Fruit fly (Drosophila melanogaster) whole organism, prepupa: Measurements from ENCODE around the gene Rap1.

ENCODE experiments used
- Blimp-1 ChIP-seq: fragments of 200-800 bp; sonication (Bioruptor generic); optimal IDR thresholded peaks from 3 replicates; lab custom pipeline; 2017; ENCODE audit warnings: missing biosample characterization, missing genetic modification characterization, mild to moderate bottlenecking, moderate library complexity, missing genetic modification reagents
- CG10631 ChIP-seq: fragments of 200-800 bp; sonication (Bioruptor generic); optimal IDR thresholded peaks from 2 replicates; lab custom pipeline; 2016; ENCODE audit warnings: missing biosample characterization, missing genetic modification characterization
- CG10669 ChIP-seq: fragments of 200-800 bp; sonication (Bioruptor generic); optimal IDR thresholded peaks from 3 replicates; lab custom pipeline; 2018; ENCODE audit warnings: missing biosample characterization, mild to moderate bottlenecking, missing genetic modification characterization, moderate library complexity
- CG11294 ChIP-seq: fragments of 200-800 bp; sonication (Bioruptor generic); IDR thresholded peaks from 2 replicates; pipeline ENCODE4 v1.3.6; 2022; ENCODE audit warnings: missing biosample characterization, missing genetic modification characterization
- CG11902 ChIP-seq: fragments of 200-800 bp; sonication (Bioruptor generic); optimal IDR thresholded peaks from 3 replicates; lab custom pipeline; 2016; ENCODE audit warnings: missing biosample characterization, missing genetic modification characterization
- CG15336 ChIP-seq: fragments of 200-800 bp; sonication (Bioruptor generic); IDR thresholded peaks from 2 replicates; pipeline ENCODE4 v1.3.6; 2022; ENCODE audit warnings: missing biosample characterization, missing genetic modification characterization
- CG1621 ChIP-seq: fragments of 200-800 bp; sonication (Bioruptor generic); optimal IDR thresholded peaks from 3 replicates; lab custom pipeline; 2018; ENCODE audit warnings: missing biosample characterization, mild to moderate bottlenecking, missing genetic modification characterization
- CG16779 ChIP-seq: fragments of 200-800 bp; sonication (Bioruptor generic); optimal IDR thresholded peaks from 3 replicates; lab custom pipeline; 2017; ENCODE audit warnings: missing biosample characterization, mild to moderate bottlenecking, missing genetic modification characterization
- CG3032 ChIP-seq: fragments of 200-800 bp; optimal IDR thresholded peaks from 2 replicates; lab custom pipeline; 2019; ENCODE audit warnings: missing biosample characterization, mild to moderate bottlenecking, missing genetic modification characterization, moderate library complexity
- CG32006 ChIP-seq: fragments of 200-800 bp; sonication (Bioruptor generic); optimal IDR thresholded peaks from 3 replicates; lab custom pipeline; 2017; ENCODE audit warnings: missing biosample characterization, mild to moderate bottlenecking, missing genetic modification characterization
- CG4318 ChIP-seq: fragments of 200-800 bp; sonication (Bioruptor generic); optimal IDR thresholded peaks from 3 replicates; lab custom pipeline; 2017; ENCODE audit warnings: missing biosample characterization, mild to moderate bottlenecking, missing genetic modification characterization
- CG6163 ChIP-seq: fragments of 200-800 bp; sonication (Bioruptor generic); IDR thresholded peaks from 3 replicates; pipeline ENCODE4 v1.3.6; 2022; ENCODE audit warnings: missing biosample characterization, missing genetic modification characterization
- CG6276 ChIP-seq: fragments of 200-800 bp; sonication (Bioruptor generic); optimal IDR thresholded peaks from 2 replicates; lab custom pipeline; 2017; ENCODE audit warnings: missing biosample characterization, mild to moderate bottlenecking, missing genetic modification characterization
- CG6792 ChIP-seq: fragments of 200-800 bp; sonication (Bioruptor generic); optimal IDR thresholded peaks from 3 replicates; lab custom pipeline; 2016; ENCODE audit warnings: missing biosample characterization, missing genetic modification characterization
- CG6808 ChIP-seq: fragments of 200-800 bp; sonication (Bioruptor generic); optimal IDR thresholded peaks from 3 replicates; lab custom pipeline; 2017; ENCODE audit warnings: missing biosample characterization, missing genetic modification characterization, mild to moderate bottlenecking, moderate library complexity, missing genetic modification reagents
- CG6854 ChIP-seq: fragments of 200-800 bp; sonication (Bioruptor generic); optimal IDR thresholded peaks from 2 replicates; lab custom pipeline; 2017; ENCODE audit warnings: missing biosample characterization, mild to moderate bottlenecking, missing genetic modification characterization
- CG7368 ChIP-seq: fragments of 200-800 bp; sonication (Bioruptor generic); optimal IDR thresholded peaks from 3 replicates; lab custom pipeline; 2016; ENCODE audit warnings: missing biosample characterization, missing genetic modification characterization
- Eip75B ChIP-seq: fragments of 200-800 bp; sonication (Bioruptor generic); optimal IDR thresholded peaks from 3 replicates; lab custom pipeline; 2016; ENCODE audit warnings: missing biosample characterization, missing genetic modification characterization
- Eip78C ChIP-seq: fragments of 200-800 bp; sonication (Bioruptor generic); peaks from one replicate; lab custom pipeline; 2016; ENCODE audit warnings: missing biosample characterization, missing genetic modification characterization
- Eip93F ChIP-seq: fragments of 200-800 bp; sonication (Bioruptor generic); optimal IDR thresholded peaks from 2 replicates; lab custom pipeline; 2016; ENCODE audit warnings: missing biosample characterization, mild to moderate bottlenecking, missing genetic modification characterization
- Gug ChIP-seq: fragments of 200-800 bp; sonication (Bioruptor generic); IDR thresholded peaks from 2 replicates; pipeline ENCODE4 v1.3.6; 2022; ENCODE audit warnings: missing biosample characterization, missing genetic modification characterization
- Hr38 ChIP-seq: sonication (Bioruptor generic); optimal IDR thresholded peaks from 2 replicates; lab custom pipeline; 2016; ENCODE audit warnings: missing biosample characterization, missing genetic modification characterization
- Hr4 ChIP-seq: fragments of 200-800 bp; sonication (Bioruptor generic); optimal IDR thresholded peaks from 3 replicates; lab custom pipeline; 2016; ENCODE audit warnings: missing biosample characterization, missing genetic modification characterization
- Lpt ChIP-seq: fragments of 200-800 bp; sonication (Bioruptor generic); optimal IDR thresholded peaks from 3 replicates; lab custom pipeline; 2016; ENCODE audit warnings: missing biosample characterization, missing genetic modification characterization
- Met ChIP-seq: fragments of 200-800 bp; sonication (Bioruptor generic); optimal IDR thresholded peaks from 3 replicates; lab custom pipeline; 2016; ENCODE audit warnings: missing biosample characterization, missing genetic modification characterization
- OdsH ChIP-seq: fragments of 200-800 bp; sonication (Bioruptor generic); optimal IDR thresholded peaks from 3 replicates; lab custom pipeline; 2016; ENCODE audit warnings: missing biosample characterization, missing genetic modification characterization
- Smox ChIP-seq: fragments of 200-800 bp; sonication (Bioruptor generic); optimal IDR thresholded peaks from 3 replicates; lab custom pipeline; 2016; ENCODE audit warnings: missing biosample characterization, missing genetic modification characterization
- Sox14 ChIP-seq: fragments of 200-800 bp; sonication (Bioruptor generic); optimal IDR thresholded peaks from 3 replicates; lab custom pipeline; 2016; ENCODE audit warnings: missing biosample characterization, missing genetic modification characterization
- Sox15 ChIP-seq: fragments of 200-800 bp; sonication (Bioruptor generic); optimal IDR thresholded peaks from 3 replicates; lab custom pipeline; 2016; ENCODE audit warnings: missing biosample characterization, missing genetic modification characterization
- acj6 ChIP-seq: fragments of 200-800 bp; sonication (Bioruptor generic); optimal IDR thresholded peaks from 3 replicates; lab custom pipeline; 2016; ENCODE audit warnings: missing biosample characterization, missing genetic modification characterization
- cyc ChIP-seq: fragments of 200-800 bp; sonication (Bioruptor generic); optimal IDR thresholded peaks from 3 replicates; lab custom pipeline; 2016; ENCODE audit warnings: missing biosample characterization, missing genetic modification characterization
- dsx ChIP-seq: fragments of 200-800 bp; optimal IDR thresholded peaks from 3 replicates; lab custom pipeline; 2019; ENCODE audit warnings: missing biosample characterization, mild to moderate bottlenecking, missing genetic modification characterization, moderate library complexity; ENCODE audit not compliant: poor library complexity, severe bottlenecking
- eg ChIP-seq: fragments of 200-800 bp; sonication (Bioruptor generic); IDR thresholded peaks from 3 replicates; pipeline ENCODE4 v1.3.6; 2022; ENCODE audit warnings: missing biosample characterization, missing genetic modification characterization
- esn ChIP-seq: fragments of 200-800 bp; sonication (Bioruptor generic); optimal IDR thresholded peaks from 2 replicates; lab custom pipeline; 2016; ENCODE audit warnings: missing biosample characterization, mild to moderate bottlenecking, missing genetic modification characterization, moderate library complexity
- fkh ChIP-seq: fragments of 200-800 bp; sonication (Bioruptor generic); optimal IDR thresholded peaks from 3 replicates; lab custom pipeline; 2017; ENCODE audit warnings: missing biosample characterization, mild to moderate bottlenecking, missing genetic modification characterization, moderate library complexity
- pdm3 ChIP-seq: fragments of 200-800 bp; sonication (Bioruptor generic); optimal IDR thresholded peaks from 3 replicates; lab custom pipeline; 2016; ENCODE audit warnings: missing biosample characterization, missing genetic modification characterization
- salr ChIP-seq, 2 experiments: fragments of 200-800 bp; sonication (Bioruptor generic); optimal IDR thresholded peaks; 3 replicates each; lab custom pipeline; 2016 to 2018; ENCODE audit warnings: missing biosample characterization in 2 of 2, missing genetic modification characterization in 2 of 2, mild to moderate bottlenecking in 1 of 2
- svp ChIP-seq: fragments of 200-800 bp; sonication (Bioruptor generic); peaks from one replicate; lab custom pipeline; 2016; ENCODE audit warnings: missing biosample characterization, missing genetic modification characterization
- topi ChIP-seq: fragments of 200-800 bp; sonication (Bioruptor generic); optimal IDR thresholded peaks from 3 replicates; lab custom pipeline; 2016; ENCODE audit warnings: missing biosample characterization, missing genetic modification characterization
- vri ChIP-seq: fragments of 200-800 bp; sonication (Bioruptor generic); optimal IDR thresholded peaks from 3 replicates; lab custom pipeline; 2016; ENCODE audit warnings: missing biosample characterization, mild to moderate bottlenecking, missing genetic modification characterization

The Rap1 gene

DNA sequence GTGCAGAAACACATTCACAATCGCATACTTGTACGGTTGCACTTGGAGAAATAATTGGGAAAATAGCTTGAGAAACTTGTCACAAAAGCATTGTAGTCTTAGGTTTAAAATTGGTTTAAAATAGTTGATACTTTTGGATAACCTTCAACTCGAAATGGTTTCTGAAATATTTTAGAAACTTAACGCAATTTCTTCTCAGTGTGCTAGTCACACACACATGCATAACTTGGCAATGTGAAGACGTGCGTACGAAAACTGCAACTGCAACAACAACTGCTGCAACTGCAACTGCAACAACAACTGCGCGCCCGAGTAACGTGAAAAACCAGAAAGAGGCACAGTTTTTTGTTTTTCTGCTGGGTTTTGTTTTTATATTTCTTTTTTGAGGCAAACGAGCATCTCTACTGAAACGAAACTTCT, 24.1 kb upstream of the Rap1 start (continued):
- TF ChIP-seq cyc (GFP tag; lab: Kevin White, UChicago) (peak; percentile 95), vri (GFP tag; lab: Kevin White, UChicago) (peak; percentile 85), CG3032 (tag; lab: Kevin White, UChicago) (peak; percentile 99), Eip93F (GFP tag; lab: Kevin White, UChicago) (peak; percentile 78), Eip75B (GFP tag; lab: Kevin White, UChicago) (peak; percentile 97), CG11902 (GFP tag; lab: Kevin White, UChicago) (peak; percentile 92), eg (GFP tag; lab: Robert Waterston, UW) (peak; percentile 99), pdm3 (GFP tag; lab: Kevin White, UChicago) (peak; percentile 96), CG6276 (GFP tag; lab: Kevin White, UChicago) (peak; percentile 98), CG15336 (peak; percentile 99), CG7368 (GFP tag; lab: Kevin White, UChicago) (peak; percentile 97), CG10669 (GFP tag; lab: Kevin White, UChicago) (peak; percentile 98)

DNA sequence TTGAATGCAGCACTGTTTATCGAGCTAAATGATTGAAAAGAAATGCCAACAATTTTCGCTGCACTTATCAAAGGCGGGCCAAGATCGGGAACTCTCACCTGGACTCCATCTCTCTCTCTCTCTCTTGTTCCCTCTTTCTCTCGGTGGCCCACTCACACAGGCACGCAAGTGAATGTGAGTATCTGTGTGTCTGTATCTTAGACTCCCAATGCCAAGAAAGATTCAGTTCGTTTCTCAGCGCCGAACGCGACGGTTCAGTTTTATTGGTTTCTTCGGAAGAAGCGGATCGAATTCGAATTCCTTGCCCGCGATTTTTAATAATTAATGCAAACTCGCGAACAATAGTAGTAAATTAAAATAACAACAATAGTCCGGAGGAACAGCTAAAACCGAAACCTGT, 23.4 kb upstream of the Rap1 start, which contains the start of gene Tmhs:
TSS of gene Tmhs (plus strand) at position 222 of the 400 bp plus-strand sequence.
- peak; percentile 45; the same call in 1 of the 3 replicates for TF ChIP-seq eg (GFP tag; lab: Robert Waterston, UW)
- TF ChIP-seq CG15336: no peak; the same call in 1 of the 2 replicates
- TF ChIP-seq Sox15 (GFP tag; lab: Kevin White, UChicago): no peak
- TF ChIP-seq CG6163 (GFP tag; lab: Robert Waterston, UW): peak; percentile 34; the same call in 1 of the 3 replicates
- no peak for TF ChIP-seq CG16779
- TF ChIP-seq CG3032 (tag; lab: Kevin White, UChicago): no peak
- no peak for TF ChIP-seq CG6276 (GFP tag; lab: Kevin White, UChicago)
- TF ChIP-seq salr (GFP tag; optimal IDR thresholded peaks at IDR 0.05; lab: Kevin White, UChicago): no peak

DNA sequence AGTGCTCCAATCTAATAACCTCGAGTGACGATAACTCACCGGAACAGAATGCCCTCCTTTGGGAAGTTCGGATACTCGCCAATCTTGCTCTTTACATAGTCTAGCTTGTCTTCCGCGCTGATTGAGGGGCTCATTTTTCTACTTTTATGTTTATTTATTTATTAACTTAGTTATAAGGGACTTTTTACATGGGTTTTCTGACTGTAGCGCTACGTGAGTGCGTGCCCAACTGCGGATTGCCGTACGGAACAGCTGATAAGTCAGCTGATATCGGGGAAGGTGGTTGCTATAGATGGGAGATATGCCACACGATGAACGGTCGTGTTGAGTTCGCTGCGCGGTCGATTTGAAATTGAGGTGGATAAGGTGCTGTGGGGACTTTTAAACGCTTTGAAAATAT, 22.6 kb upstream of the Rap1 start, which contains the start of gene Aprt:
TSS of gene Aprt (minus strand) at position 368 of the 400 bp plus-strand sequence.
- TF ChIP-seq CG6808 (no peak), CG1621 (tag; lab: Kevin White, UChicago) (peak; percentile 99), Gug (GFP tag; lab: Robert Waterston, UW) (no peak), CG16779 (no peak), Lpt (GFP tag; lab: Kevin White, UChicago) (no peak), Smox (GFP tag; lab: Kevin White, UChicago) (no peak), Eip78C (GFP tag; lab: Kevin White, UChicago) (peak; percentile 48), Met (GFP tag; lab: Kevin White, UChicago) (no peak), CG3032 (tag; lab: Kevin White, UChicago) (no peak), salr (GFP tag; optimal IDR thresholded peaks at IDR 0.05; lab: Kevin White, UChicago) (no peak), acj6 (no peak), CG6792 (GFP tag; lab: Kevin White, UChicago) (no peak), topi (GFP tag; lab: Kevin White, UChicago) (no peak), Hr38 (GFP tag; lab: Kevin White, UChicago) (no peak), Blimp-1 (GFP tag; lab: Kevin White, UChicago) (no peak), CG4318 (GFP tag; lab: Kevin White, UChicago) (no peak), cyc (GFP tag; lab: Kevin White, UChicago) (no peak), CG10631 (GFP tag; lab: Kevin White, UChicago) (no peak), CG7368 (GFP tag; lab: Kevin White, UChicago) (no peak), Sox14 (GFP tag; lab: Kevin White, UChicago) (no peak), fkh (GFP tag; lab: Kevin White, UChicago) (peak; percentile 29), Hr4 (GFP tag; lab: Kevin White, UChicago) (no peak), esn (GFP tag; lab: Kevin White, UChicago) (no peak), CG11294 (GFP tag; lab: Robert Waterston, UW) (no peak), dsx (peak; percentile 4), vri (GFP tag; lab: Kevin White, UChicago) (no peak), svp (GFP tag; lab: Kevin White, UChicago) (peak; percentile 90), pdm3 (GFP tag; lab: Kevin White, UChicago) (no peak), CG32006 (GFP tag; lab: Kevin White, UChicago) (no peak), CG6854 (no peak), OdsH (no peak)
